Worm (Caenorhabditis elegans) whole organism, late embryonic: ENCODE measurements around the gene col-125.

ENCODE experiments used
- ceh-18 ChIP-seq: sonication (generic microtip); optimal IDR thresholded peaks from 2 replicates; lab custom pipeline; 2016; ENCODE audit warnings: missing genetic modification characterization, missing compliant biosample characterization
- ceh-24 ChIP-seq: sonication (generic microtip); optimal IDR thresholded peaks from 2 replicates; lab custom pipeline; 2016; ENCODE audit warnings: mild to moderate bottlenecking, missing genetic modification characterization, missing compliant biosample characterization
- dmd-4 ChIP-seq: sonication (generic microtip); optimal IDR thresholded peaks from 2 replicates; lab custom pipeline; 2016; ENCODE audit warnings: borderline replicate concordance, missing genetic modification characterization, missing compliant biosample characterization
- fax-1 ChIP-seq: sonication (generic microtip); optimal IDR thresholded peaks from 2 replicates; lab custom pipeline; 2016; ENCODE audit warnings: missing genotype, missing genetic modification characterization, missing compliant biosample characterization
- hlh-15 ChIP-seq: sonication (generic microtip); optimal IDR thresholded peaks from 2 replicates; lab custom pipeline; 2016; ENCODE audit warnings: missing genetic modification characterization, missing compliant biosample characterization
- nhr-11 ChIP-seq: fragments of 150-350 bp; optimal IDR thresholded peaks from 2 replicates; lab custom pipeline; 2014; ENCODE audit warnings: missing biosample characterization, missing genetic modification characterization
- pha-2 ChIP-seq: sonication (generic microtip); optimal IDR thresholded peaks from 2 replicates; lab custom pipeline; 2017; ENCODE audit warnings: mild to moderate bottlenecking, missing genetic modification characterization, missing compliant biosample characterization
- pqm-1 ChIP-seq: sonication (generic microtip); optimal IDR thresholded peaks from 2 replicates; lab custom pipeline; 2016; ENCODE audit warnings: missing genetic modification characterization, missing compliant biosample characterization
- unc-86 ChIP-seq: sonication (generic microtip); optimal IDR thresholded peaks from 2 replicates; lab custom pipeline; 2016; ENCODE audit warnings: missing genetic modification characterization, missing compliant biosample characterization

DNA sequence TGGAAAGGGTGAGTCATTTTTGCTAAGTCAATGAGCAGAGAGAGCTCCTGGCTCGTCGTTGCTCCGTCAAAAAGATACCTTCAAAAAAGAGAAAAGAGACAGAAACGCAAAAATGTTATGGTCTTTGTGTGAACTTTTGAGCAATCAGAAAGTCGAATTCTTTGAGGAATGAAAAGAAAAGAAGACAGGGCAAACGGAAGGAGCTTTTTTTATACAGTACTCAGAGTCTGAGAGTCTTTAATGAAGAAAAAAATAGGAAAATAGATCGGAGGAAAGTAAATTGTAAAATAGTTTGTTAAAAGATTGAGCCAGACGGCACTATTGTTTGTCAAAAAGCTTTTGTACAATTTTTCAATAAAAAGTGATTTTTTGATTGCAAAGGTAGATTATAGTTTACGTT is 44.2 kb downstream of the col-125 start:
- TF ChIP-seq unc-86 (tag; lab: Kevin White, UChicago) (no peak), ceh-18 (no peak), fax-1 (no peak), pqm-1 (no peak), ceh-24 (tag; lab: Kevin White, UChicago) (no peak), dmd-4 (tag; lab: Kevin White, UChicago) (no peak), hlh-15 (tag; lab: Kevin White, UChicago) (no peak), nhr-11 (tag; lab: Kevin White, UChicago) (no peak), pha-2 (tag; lab: Kevin White, UChicago) (no peak)
